Comparison of ENCODE assay signal across 1 fruit fly cellular context in genomic region chr3R:16331809-16332343, dm6.
A peak's percentile ranks its signal among the peaks of the same experiment; 100 is the strongest.
TF ChIP-seq lines count a peak whose summit lies in the region.

No protein-coding gene starts in this region.

TF ChIP-seq in whole organism, embryonic, 481 proteins besides CTCF, POLR2A, EP300 and RAD21 (continued from another document and continues in another):
- no peak for TF ChIP-seq sna (GFP tag; IDR thresholded peaks at IDR 0.05; lab: Robert Waterston, UW; ENCODE audit: partially characterized antibody)
- TF ChIP-seq CG12769 (tag; optimal IDR thresholded peaks at IDR 0.05; lab: Kevin White, UChicago) = peak; percentile 79
- peak; percentile 31 for TF ChIP-seq Six4 (GFP tag; optimal IDR thresholded peaks at IDR 0.05; lab: Kevin White, UChicago)
- TF ChIP-seq hkb (optimal IDR thresholded peaks at IDR 0.05; lab: Kevin White, UChicago) = no peak
- peak; percentile 58; the same call in 1 of the 2 replicates for TF ChIP-seq hkb (GFP tag; IDR thresholded peaks at IDR 0.05; lab: Robert Waterston, UW)
- no peak for TF ChIP-seq aop (GFP tag; IDR thresholded peaks at IDR 0.05; lab: Robert Waterston, UW)
- peak; percentile 9 for TF ChIP-seq CG6854 (GFP tag; optimal IDR thresholded peaks at IDR 0.05; lab: Kevin White, UChicago)
- peak; percentile 51 for TF ChIP-seq CG31365 (tag; optimal IDR thresholded peaks at IDR 0.05; lab: Kevin White, UChicago)
- TF ChIP-seq Oaz (GFP tag; IDR thresholded peaks at IDR 0.05; lab: Robert Waterston, UW) = no peak
- peak; percentile 29; the same call in 1 of the 2 replicates for TF ChIP-seq CG31224 (GFP tag; IDR thresholded peaks at IDR 0.05; lab: Robert Waterston, UW)
- TF ChIP-seq BEAF-32 (GFP tag; optimal IDR thresholded peaks at IDR 0.05; lab: Kevin White, UChicago) = no peak
- peak; percentile 89 for TF ChIP-seq CG33557 (GFP tag; optimal IDR thresholded peaks at IDR 0.05; lab: Kevin White, UChicago)
- peak; percentile 51 for TF ChIP-seq CG15696 (tag; optimal IDR thresholded peaks at IDR 0.05; lab: Kevin White, UChicago)
- TF ChIP-seq E2f2 (GFP tag; IDR thresholded peaks at IDR 0.05; lab: Robert Waterston, UW) = peak; percentile 58; the same call in 1 of the 2 replicates
- peak; percentile 36; the same call in 1 of the 3 replicates for TF ChIP-seq row (GFP tag; IDR thresholded peaks at IDR 0.05; lab: Robert Waterston, UW)
- TF ChIP-seq insv (GFP tag; optimal IDR thresholded peaks at IDR 0.05; lab: Kevin White, UChicago) = peak in 1 of 2 experiments; percentile 41
- no peak for TF ChIP-seq CG14860 (GFP tag; IDR thresholded peaks at IDR 0.05; lab: Robert Waterston, UW; ENCODE audit: partially characterized antibody)
- TF ChIP-seq tio (GFP tag; optimal IDR thresholded peaks at IDR 0.05; lab: Kevin White, UChicago) = peak; percentile 64
- peak; percentile 73 for TF ChIP-seq CG9727 (GFP tag; optimal IDR thresholded peaks at IDR 0.05; lab: Kevin White, UChicago)
- no peak for TF ChIP-seq prd (optimal IDR thresholded peaks at IDR 0.05; lab: Kevin White, UChicago)
- peak; percentile 46; the same call in 2 of the 3 replicates for TF ChIP-seq prd (GFP tag; IDR thresholded peaks at IDR 0.05; lab: Robert Waterston, UW)
- no peak for TF ChIP-seq CG6654 (GFP tag; optimal IDR thresholded peaks at IDR 0.05; lab: Kevin White, UChicago)
- TF ChIP-seq Awh (GFP tag; IDR thresholded peaks at IDR 0.05; lab: Robert Waterston, UW) = peak; percentile 84
- peak; percentile 33 for TF ChIP-seq Mad (GFP tag; optimal IDR thresholded peaks at IDR 0.05; lab: Kevin White, UChicago)
- peak; percentile 78 for TF ChIP-seq Bdp1 (GFP tag; optimal IDR thresholded peaks at IDR 0.05; lab: Kevin White, UChicago)
- no peak for TF ChIP-seq trem (tag; optimal IDR thresholded peaks at IDR 0.05; lab: Kevin White, UChicago)
- TF ChIP-seq tup (GFP tag; optimal IDR thresholded peaks at IDR 0.05; lab: Kevin White, UChicago) = peak; percentile 44
- TF ChIP-seq CG1603 (tag; optimal IDR thresholded peaks at IDR 0.05; lab: Kevin White, UChicago) = peak; percentile 80
- TF ChIP-seq wek (GFP tag; optimal IDR thresholded peaks at IDR 0.05; lab: Kevin White, UChicago) = peak; percentile 73
- TF ChIP-seq CG7987 (GFP tag; optimal IDR thresholded peaks at IDR 0.05; lab: Kevin White, UChicago) = peak; percentile 48
- TF ChIP-seq jigr1 (GFP tag; IDR thresholded peaks at IDR 0.05; lab: Robert Waterston, UW) = no peak
- TF ChIP-seq CG18262 (tag; optimal IDR thresholded peaks at IDR 0.05; lab: Kevin White, UChicago) = peak; percentile 68
- TF ChIP-seq ind (GFP tag; optimal IDR thresholded peaks at IDR 0.05; lab: Kevin White, UChicago) = no peak
- peak; percentile 62 for TF ChIP-seq ems (GFP tag; optimal IDR thresholded peaks at IDR 0.05; lab: Kevin White, UChicago)
- peak; percentile 60 for TF ChIP-seq nom (GFP tag; optimal IDR thresholded peaks at IDR 0.05; lab: Kevin White, UChicago)
- TF ChIP-seq CG5245 (GFP tag; optimal IDR thresholded peaks at IDR 0.05; lab: Kevin White, UChicago) = no peak
- no peak for TF ChIP-seq CG18476 (GFP tag; optimal IDR thresholded peaks at IDR 0.05; lab: Kevin White, UChicago)
- TF ChIP-seq Dek (tag; optimal IDR thresholded peaks at IDR 0.05; lab: Kevin White, UChicago) = no peak
- TF ChIP-seq cas (GFP tag; IDR thresholded peaks at IDR 0.05; lab: Robert Waterston, UW) = no peak
- TF ChIP-seq CG4854 (GFP tag; optimal IDR thresholded peaks at IDR 0.05; lab: Kevin White, UChicago) = peak; percentile 21
- no peak for TF ChIP-seq pros (GFP tag; optimal IDR thresholded peaks at IDR 0.05; lab: Kevin White, UChicago)
- peak; percentile 60 for TF ChIP-seq gsb-n (tag; optimal IDR thresholded peaks at IDR 0.05; lab: Kevin White, UChicago)
- no peak for TF ChIP-seq nerfin-2 (GFP tag; IDR thresholded peaks at IDR 0.05; lab: Robert Waterston, UW; ENCODE audit: partially characterized antibody)
- TF ChIP-seq ranshi (GFP tag; IDR thresholded peaks at IDR 0.05; lab: Robert Waterston, UW) = peak; percentile 11; the same call in 1 of the 2 replicates
- TF ChIP-seq Fer1 (GFP tag; optimal IDR thresholded peaks at IDR 0.05; lab: Kevin White, UChicago) = peak; percentile 30
- TF ChIP-seq CG15011 (GFP tag; optimal IDR thresholded peaks at IDR 0.05; lab: Kevin White, UChicago) = peak; percentile 52
- TF ChIP-seq CG11456 (GFP tag; IDR thresholded peaks at IDR 0.05; lab: Robert Waterston, UW) = peak; percentile 72; the same call in 2 of the 3 replicates
- TF ChIP-seq lola (GFP tag; optimal IDR thresholded peaks at IDR 0.05; lab: Kevin White, UChicago) = peak in 1 of 3 experiments; percentile 70
- peak; percentile 80 for TF ChIP-seq ci (GFP tag; IDR thresholded peaks at IDR 0.05; lab: Robert Waterston, UW)
- TF ChIP-seq CG9817 (tag; optimal IDR thresholded peaks at IDR 0.05; lab: Kevin White, UChicago) = peak; percentile 21
- peak; percentile 24 for TF ChIP-seq CG16815 (GFP tag; optimal IDR thresholded peaks at IDR 0.05; lab: Kevin White, UChicago)
- peak; percentile 21 for TF ChIP-seq CG12299 (tag; optimal IDR thresholded peaks at IDR 0.05; lab: Kevin White, UChicago)
- peak; percentile 20 for TF ChIP-seq NfI (GFP tag; optimal IDR thresholded peaks at IDR 0.05; lab: Kevin White, UChicago)
- peak in 1 of 2 experiments; percentile 83 for TF ChIP-seq bsh (GFP tag; optimal IDR thresholded peaks at IDR 0.05; lab: Kevin White, UChicago)
- peak; percentile 45; the same call in 1 of the 2 replicates for TF ChIP-seq wdn (GFP tag; IDR thresholded peaks at IDR 0.05; lab: Robert Waterston, UW)
- peak; percentile 52 for TF ChIP-seq onecut (GFP tag; IDR thresholded peaks at IDR 0.05; lab: Robert Waterston, UW)
- TF ChIP-seq gro (GFP tag; optimal IDR thresholded peaks at IDR 0.05; lab: Kevin White, UChicago) = no peak
- TF ChIP-seq Vsx1 (GFP tag; optimal IDR thresholded peaks at IDR 0.05; lab: Kevin White, UChicago) = peak; percentile 75
- TF ChIP-seq Adf1 (GFP tag; IDR thresholded peaks at IDR 0.05; lab: Robert Waterston, UW) = no peak
- TF ChIP-seq CG30431 (GFP tag; optimal IDR thresholded peaks at IDR 0.05; lab: Kevin White, UChicago) = peak; percentile 44
- peak; percentile 23; the same call in 1 of the 2 replicates for TF ChIP-seq sens-2 (GFP tag; IDR thresholded peaks at IDR 0.05; lab: Robert Waterston, UW)
- TF ChIP-seq CG12155 (GFP tag; optimal IDR thresholded peaks at IDR 0.05; lab: Kevin White, UChicago) = peak; percentile 1
- TF ChIP-seq crc (GFP tag; optimal IDR thresholded peaks at IDR 0.05; lab: Kevin White, UChicago) = peak; percentile 20
- no peak for TF ChIP-seq CG7372 (GFP tag; IDR thresholded peaks at IDR 0.05; lab: Robert Waterston, UW)
- peak; percentile 72 for TF ChIP-seq bab2 (GFP tag; optimal IDR thresholded peaks at IDR 0.05; lab: Kevin White, UChicago)
- no peak for TF ChIP-seq ftz-f1 (GFP tag; optimal IDR thresholded peaks at IDR 0.05; lab: Kevin White, UChicago)
- TF ChIP-seq bigmax (GFP tag; optimal IDR thresholded peaks at IDR 0.05; lab: Kevin White, UChicago) = no peak
- TF ChIP-seq Eip74EF (GFP tag; optimal IDR thresholded peaks at IDR 0.05; lab: Kevin White, UChicago) = peak in 1 of 2 experiments; percentile 39
- TF ChIP-seq Ada2b (GFP tag; IDR thresholded peaks at IDR 0.05; lab: Robert Waterston, UW) = peak; percentile 25; the same call in 1 of the 2 replicates
- TF ChIP-seq CG3838 (GFP tag; optimal IDR thresholded peaks at IDR 0.05; lab: Kevin White, UChicago) = peak; percentile 58
- TF ChIP-seq dm (GFP tag; optimal IDR thresholded peaks at IDR 0.05; lab: Kevin White, UChicago) = peak; percentile 27
- TF ChIP-seq emc (GFP tag; optimal IDR thresholded peaks at IDR 0.05; lab: Kevin White, UChicago) = no peak
- TF ChIP-seq CG10274 (GFP tag; optimal IDR thresholded peaks at IDR 0.05; lab: Kevin White, UChicago) = peak; percentile 42
- peak; percentile 87 for TF ChIP-seq CG3407 (GFP tag; optimal IDR thresholded peaks at IDR 0.05; lab: Kevin White, UChicago)
- peak; percentile 56; the same call in 1 of the 2 replicates for TF ChIP-seq toy (GFP tag; IDR thresholded peaks at IDR 0.05; lab: Robert Waterston, UW)
- no peak for TF ChIP-seq Doc2 (GFP tag; IDR thresholded peaks at IDR 0.05; lab: Robert Waterston, UW)
- TF ChIP-seq maf-S (GFP tag; optimal IDR thresholded peaks at IDR 0.05; lab: Kevin White, UChicago) = peak; percentile 26
- peak; percentile 26 for TF ChIP-seq ERR (GFP tag; optimal IDR thresholded peaks at IDR 0.05; lab: Kevin White, UChicago)
- peak; percentile 86 for TF ChIP-seq CG8089 (GFP tag; optimal IDR thresholded peaks at IDR 0.05; lab: Kevin White, UChicago)
- no peak; the same call in 1 of the 2 replicates for TF ChIP-seq CG1024 (GFP tag; IDR thresholded peaks at IDR 0.05; lab: Robert Waterston, UW)
- peak; percentile 49 for TF ChIP-seq Blimp-1 (GFP tag; optimal IDR thresholded peaks at IDR 0.05; lab: Kevin White, UChicago)
- peak; percentile 83 for TF ChIP-seq ATbp (GFP tag; optimal IDR thresholded peaks at IDR 0.05; lab: Kevin White, UChicago)
- peak; percentile 18 for TF ChIP-seq CG34376 (GFP tag; optimal IDR thresholded peaks at IDR 0.05; lab: Kevin White, UChicago)
- peak; percentile 37 for TF ChIP-seq CG17186 (GFP tag; optimal IDR thresholded peaks at IDR 0.05; lab: Kevin White, UChicago)
- TF ChIP-seq eve (GFP tag; optimal IDR thresholded peaks at IDR 0.05; lab: Kevin White, UChicago) = no peak
- TF ChIP-seq CG1233 (GFP tag; optimal IDR thresholded peaks at IDR 0.05; lab: Kevin White, UChicago) = peak; percentile 73
- peak in 1 of 3 experiments; percentile 9 for TF ChIP-seq Stat92E (GFP tag; optimal IDR thresholded peaks at IDR 0.05; lab: Kevin White, UChicago)
- no peak for TF ChIP-seq sima (GFP tag; optimal IDR thresholded peaks at IDR 0.05; lab: Kevin White, UChicago)
- TF ChIP-seq pan (optimal IDR thresholded peaks at IDR 0.05; lab: Kevin White, UChicago) = no peak
- peak in 1 of 2 experiments; percentile 38 for TF ChIP-seq pan (GFP tag; optimal IDR thresholded peaks at IDR 0.05 in 1 of 2, IDR thresholded peaks at IDR 0.05 in 1 of 2)
- peak; percentile 27 for TF ChIP-seq CG9609 (GFP tag; optimal IDR thresholded peaks at IDR 0.05; lab: Kevin White, UChicago)
- peak; percentile 73 for TF ChIP-seq CG13296 (GFP tag; optimal IDR thresholded peaks at IDR 0.05; lab: Kevin White, UChicago)
- TF ChIP-seq nau (GFP tag; optimal IDR thresholded peaks at IDR 0.05; lab: Kevin White, UChicago) = peak; percentile 76
- TF ChIP-seq hb (GFP tag; IDR thresholded peaks at IDR 0.05; lab: Robert Waterston, UW; ENCODE audit: partially characterized antibody) = no peak
- peak; percentile 62 for TF ChIP-seq Atf3 (GFP tag; optimal IDR thresholded peaks at IDR 0.05; lab: Kevin White, UChicago)
- peak; percentile 52 for TF ChIP-seq CG3281 (GFP tag; optimal IDR thresholded peaks at IDR 0.05; lab: Kevin White, UChicago)
- TF ChIP-seq az2 (GFP tag; optimal IDR thresholded peaks at IDR 0.05; lab: Kevin White, UChicago) = no peak
- TF ChIP-seq Ptx1 (GFP tag; IDR thresholded peaks at IDR 0.05; lab: Robert Waterston, UW) = no peak
- TF ChIP-seq CG1792 (GFP tag; optimal IDR thresholded peaks at IDR 0.05; lab: Kevin White, UChicago) = peak; percentile 63
- TF ChIP-seq gfzf (GFP tag; optimal IDR thresholded peaks at IDR 0.05; lab: Kevin White, UChicago) = no peak
- TF ChIP-seq tap (tag; optimal IDR thresholded peaks at IDR 0.05; lab: Kevin White, UChicago) = peak; percentile 16
- peak; percentile 19 for TF ChIP-seq CG13775 (GFP tag; optimal IDR thresholded peaks at IDR 0.05; lab: Kevin White, UChicago)
- TF ChIP-seq Camta (GFP tag; optimal IDR thresholded peaks at IDR 0.05; lab: Kevin White, UChicago) = peak; percentile 70
- TF ChIP-seq lbe (GFP tag; optimal IDR thresholded peaks at IDR 0.05; lab: Kevin White, UChicago) = peak; percentile 39
- peak; percentile 50 for TF ChIP-seq CG12744 (GFP tag; optimal IDR thresholded peaks at IDR 0.05; lab: Kevin White, UChicago)
- peak; percentile 53 for TF ChIP-seq CG16863 (GFP tag; optimal IDR thresholded peaks at IDR 0.05; lab: Kevin White, UChicago)
- TF ChIP-seq CG17568 (GFP tag; optimal IDR thresholded peaks at IDR 0.05; lab: Kevin White, UChicago) = peak; percentile 87
- peak; percentile 63 for TF ChIP-seq gsb (GFP tag; IDR thresholded peaks at IDR 0.05; lab: Robert Waterston, UW)
- TF ChIP-seq hbn (GFP tag; IDR thresholded peaks at IDR 0.05; lab: Robert Waterston, UW; ENCODE audit: partially characterized antibody) = no peak
- TF ChIP-seq CG4730 (GFP tag; IDR thresholded peaks at IDR 0.05; lab: Robert Waterston, UW) = peak; percentile 30; the same call in 1 of the 2 replicates
- peak; percentile 8 for TF ChIP-seq Antp (GFP tag; optimal IDR thresholded peaks at IDR 0.05; lab: Kevin White, UChicago)
- TF ChIP-seq cwo (GFP tag; optimal IDR thresholded peaks at IDR 0.05; lab: Kevin White, UChicago) = peak; percentile 22
- peak; percentile 19 for TF ChIP-seq pum (GFP tag; optimal IDR thresholded peaks at IDR 0.05; lab: Kevin White, UChicago)
- TF ChIP-seq CG15601 (tag; optimal IDR thresholded peaks at IDR 0.05; lab: Kevin White, UChicago) = peak; percentile 89
- TF ChIP-seq CG11247 (GFP tag; IDR thresholded peaks at IDR 0.05; lab: Robert Waterston, UW) = peak; percentile 58
- no peak; the same call in 1 of the 2 replicates for TF ChIP-seq CG32532 (GFP tag; IDR thresholded peaks at IDR 0.05; lab: Robert Waterston, UW)
- no peak for TF ChIP-seq ham (GFP tag; IDR thresholded peaks at IDR 0.05; lab: Robert Waterston, UW)
- no peak for TF ChIP-seq Trl (optimal IDR thresholded peaks at IDR 0.05; lab: Kevin White, UChicago)
- TF ChIP-seq Trl (GFP tag; optimal IDR thresholded peaks at IDR 0.05; lab: Kevin White, UChicago) = peak; percentile 73
- TF ChIP-seq CG8765 (GFP tag; IDR thresholded peaks at IDR 0.05; lab: Robert Waterston, UW) = no peak
- no peak for TF ChIP-seq fd102C (GFP tag; optimal IDR thresholded peaks at IDR 0.05; lab: Kevin White, UChicago)
- TF ChIP-seq zfh1 (GFP tag; IDR thresholded peaks at IDR 0.05; lab: Robert Waterston, UW) = peak; percentile 57; the same call in 2 of the 3 replicates
- TF ChIP-seq HHEX (GFP tag; optimal IDR thresholded peaks at IDR 0.05; lab: Kevin White, UChicago) = peak; percentile 58
- TF ChIP-seq Myb (GFP tag; optimal IDR thresholded peaks at IDR 0.05; lab: Kevin White, UChicago) = peak; percentile 34
- peak; percentile 61; the same call in 1 of the 2 replicates for TF ChIP-seq sim (GFP tag; IDR thresholded peaks at IDR 0.05; lab: Robert Waterston, UW)
- peak; percentile 77 for TF ChIP-seq grn (GFP tag; optimal IDR thresholded peaks at IDR 0.05; lab: Kevin White, UChicago)
- peak; percentile 36; the same call in 1 of the 2 replicates for TF ChIP-seq HLH3B (GFP tag; IDR thresholded peaks at IDR 0.05; lab: Robert Waterston, UW)
- TF ChIP-seq CG8478 (optimal IDR thresholded peaks at IDR 0.05; lab: Kevin White, UChicago) = no peak
- TF ChIP-seq Dad (GFP tag; optimal IDR thresholded peaks at IDR 0.05; lab: Kevin White, UChicago) = no peak
- TF ChIP-seq Meics (GFP tag; optimal IDR thresholded peaks at IDR 0.05; lab: Kevin White, UChicago) = peak; percentile 61
